Worm (Caenorhabditis elegans) whole organism, L2 larva: Measurements from ENCODE around the gene C28H8.8.
A peak's percentile ranks its signal among the peaks of the same experiment; 100 is the strongest.

Experiments
- C34F6.9 ChIP-seq: fragments of 150-350 bp; optimal IDR thresholded peaks from 2 replicates; lab custom pipeline; 2014; ENCODE audit warnings: missing biosample characterization, missing genetic modification characterization
- F13H6.1 ChIP-seq: sonication (generic microtip); optimal IDR thresholded peaks from 2 replicates; lab custom pipeline; 2016; ENCODE audit warnings: missing genetic modification characterization, missing compliant biosample characterization
- R02D3.7 ChIP-seq: fragments of 150-350 bp; optimal IDR thresholded peaks from 2 replicates; lab custom pipeline; 2014; ENCODE audit warnings: missing biosample characterization, missing genetic modification characterization
- Y55F3AM.14 ChIP-seq: fragments of 200-800 bp; sonication (Bioruptor generic); optimal IDR thresholded peaks from 2 replicates; lab custom pipeline; 2018; ENCODE audit warnings: mild to moderate bottlenecking, missing genetic modification characterization, missing compliant biosample characterization
- ZK546.5 ChIP-seq: sonication (generic microtip); optimal IDR thresholded peaks from 2 replicates; lab custom pipeline; 2017; ENCODE audit warnings: missing biosample characterization, missing genetic modification characterization
- alr-1 ChIP-seq: fragments of 150-350 bp; optimal IDR thresholded peaks from 2 replicates; lab custom pipeline; 2014; ENCODE audit warnings: missing biosample characterization, missing genetic modification characterization
- aly-2 ChIP-seq: fragments of 150-350 bp; optimal IDR thresholded peaks from 2 replicates; lab custom pipeline; 2014; ENCODE audit warnings: missing biosample characterization, missing genetic modification characterization
- ama-1 ChIP-seq: fragments of 150-350 bp; optimal IDR thresholded peaks from 2 replicates; lab custom pipeline; 2018; ENCODE audit warnings: inconsistent platforms
- blmp-1 ChIP-seq: sonication (generic microtip); optimal IDR thresholded peaks from 2 replicates; lab custom pipeline; 2017; ENCODE audit warnings: missing genetic modification characterization, mild to moderate bottlenecking, missing compliant biosample characterization, antibody characterized with exemption, moderate library complexity; ENCODE audit not compliant: insufficient read depth
- ceh-16 ChIP-seq: fragments of 150-350 bp; optimal IDR thresholded peaks from 2 replicates; lab custom pipeline; 2014; ENCODE audit warnings: missing biosample characterization, missing genetic modification characterization
- ceh-82 ChIP-seq: fragments of 150-350 bp; optimal IDR thresholded peaks from 2 replicates; lab custom pipeline; 2014; ENCODE audit warnings: missing biosample characterization, missing genetic modification characterization
- crh-2 ChIP-seq: sonication (generic microtip); optimal IDR thresholded peaks from 2 replicates; lab custom pipeline; 2017; ENCODE audit warnings: missing biosample characterization, missing genetic modification characterization
- dmd-4 ChIP-seq: sonication (generic microtip); optimal IDR thresholded peaks from 2 replicates; lab custom pipeline; 2017; ENCODE audit warnings: missing biosample characterization, missing genetic modification characterization
- egl-27 ChIP-seq: sonication (generic microtip); optimal IDR thresholded peaks from 3 replicates; lab custom pipeline; 2017; ENCODE audit warnings: missing biosample characterization, missing genetic modification reagents, missing genetic modification characterization
- elt-1 ChIP-seq: fragments of 150-350 bp; optimal IDR thresholded peaks from 2 replicates; lab custom pipeline; 2014; ENCODE audit warnings: missing biosample characterization, missing genetic modification characterization
- elt-3 ChIP-seq: sonication (generic microtip); optimal IDR thresholded peaks from 2 replicates; lab custom pipeline; 2017; ENCODE audit warnings: missing biosample characterization, missing genetic modification characterization
- fos-1 ChIP-seq: fragments of 150-350 bp; optimal IDR thresholded peaks from 2 replicates; lab custom pipeline; 2014; ENCODE audit warnings: missing biosample characterization, missing genetic modification characterization
- gmeb-1 ChIP-seq: fragments of 150-350 bp; optimal IDR thresholded peaks from 2 replicates; lab custom pipeline; 2014; ENCODE audit warnings: missing biosample characterization, missing genetic modification characterization
- lin-11 ChIP-seq: fragments of 150-350 bp; sonication (generic microtip); optimal IDR thresholded peaks from 2 replicates; lab custom pipeline; 2014; ENCODE audit warnings: missing biosample characterization, missing genetic modification characterization, inconsistent platforms, mixed read lengths
- lin-13 ChIP-seq: fragments of 150-350 bp; optimal IDR thresholded peaks from 2 replicates; lab custom pipeline; 2014; ENCODE audit warnings: missing biosample characterization, missing genetic modification reagents, missing genetic modification characterization
- lin-39 ChIP-seq: fragments of 150-350 bp; optimal IDR thresholded peaks from 2 replicates; lab custom pipeline; 2014; ENCODE audit warnings: missing biosample characterization, missing genetic modification reagents, missing genetic modification characterization
- lsy-2 ChIP-seq, 2 experiments: fragments of 150-350 bp in 1 of 2; sonication (generic microtip) in 1 of 2; optimal IDR thresholded peaks; 2 replicates each; lab custom pipeline; 2014 to 2017; ENCODE audit warnings: missing biosample characterization in 2 of 2, missing genetic modification characterization in 2 of 2
- mab-5 ChIP-seq: fragments of 150-350 bp; optimal IDR thresholded peaks from 2 replicates; lab custom pipeline; 2014; ENCODE audit warnings: missing biosample characterization, missing genetic modification characterization
- mbf-1 ChIP-seq: sonication (generic microtip); optimal IDR thresholded peaks from 2 replicates; lab custom pipeline; 2017; ENCODE audit warnings: missing biosample characterization, missing genetic modification characterization
- nhr-10 ChIP-seq: sonication (generic microtip); optimal IDR thresholded peaks from 2 replicates; lab custom pipeline; 2017; ENCODE audit warnings: missing biosample characterization, missing genetic modification characterization
- nhr-11 ChIP-seq: fragments of 150-350 bp; optimal IDR thresholded peaks from 2 replicates; lab custom pipeline; 2014; ENCODE audit warnings: missing biosample characterization, missing genetic modification characterization
- nhr-21 ChIP-seq: fragments of 150-350 bp; optimal IDR thresholded peaks from 2 replicates; lab custom pipeline; 2014; ENCODE audit warnings: missing biosample characterization, missing genetic modification characterization
- nhr-23 ChIP-seq: fragments of 150-350 bp; optimal IDR thresholded peaks from 2 replicates; lab custom pipeline; 2014; ENCODE audit warnings: missing biosample characterization, missing genetic modification reagents, missing genetic modification characterization
- nhr-237 ChIP-seq: fragments of 150-350 bp; optimal IDR thresholded peaks from 2 replicates; lab custom pipeline; 2014; ENCODE audit warnings: missing biosample characterization, missing genetic modification characterization
- nhr-25 ChIP-seq: fragments of 150-350 bp; sonication (generic microtip); optimal IDR thresholded peaks from 3 replicates; lab custom pipeline; 2014; ENCODE audit warnings: missing biosample characterization, missing genetic modification characterization
- nhr-6 ChIP-seq: fragments of 150-350 bp; optimal IDR thresholded peaks from 2 replicates; lab custom pipeline; 2014; ENCODE audit warnings: missing biosample characterization, missing genetic modification characterization
- nhr-77 ChIP-seq: fragments of 150-350 bp; optimal IDR thresholded peaks from 2 replicates; lab custom pipeline; 2014; ENCODE audit warnings: missing biosample characterization, missing genetic modification characterization
- peb-1 ChIP-seq: fragments of 150-350 bp; optimal IDR thresholded peaks from 2 replicates; lab custom pipeline; 2014; ENCODE audit warnings: missing biosample characterization, missing genetic modification characterization
- skn-1 ChIP-seq: sonication (generic microtip); optimal IDR thresholded peaks from 2 replicates; lab custom pipeline; 2017; ENCODE audit warnings: missing biosample characterization, missing genetic modification characterization
- sma-3 ChIP-seq: sonication (generic microtip); optimal IDR thresholded peaks from 2 replicates; lab custom pipeline; 2016; ENCODE audit warnings: missing genetic modification reagents, missing genetic modification characterization, missing compliant biosample characterization
- sma-9 ChIP-seq, 2 experiments: fragments of 150-350 bp in 1 of 2; sonication (generic microtip) in 1 of 2; optimal IDR thresholded peaks; 2 replicates each; lab custom pipeline; 2014 to 2016; ENCODE audit warnings: missing genetic modification characterization in 2 of 2, mild to moderate bottlenecking in 1 of 2, missing biosample characterization in 1 of 2, missing compliant biosample characterization in 1 of 2, missing genetic modification reagents in 1 of 2, moderate library complexity in 1 of 2
- unc-39 ChIP-seq: fragments of 150-350 bp; optimal IDR thresholded peaks from 2 replicates; lab custom pipeline; 2014; ENCODE audit warnings: missing biosample characterization, missing genetic modification characterization
- unc-55 ChIP-seq: fragments of 150-350 bp; sonication (generic microtip); optimal IDR thresholded peaks from 3 replicates; lab custom pipeline; 2014; ENCODE audit warnings: missing biosample characterization, missing genetic modification reagents, missing genetic modification characterization
- zag-1 ChIP-seq: fragments of 150-350 bp; optimal IDR thresholded peaks from 2 replicates; lab custom pipeline; 2014; ENCODE audit warnings: missing biosample characterization, missing genetic modification characterization
- ztf-1 ChIP-seq: fragments of 200-800 bp; sonication (Bioruptor generic); conservative IDR thresholded peaks from 2 replicates; pipeline ENCODE4 v1.3.6; 2022; ENCODE audit warnings: missing genetic modification characterization, missing compliant biosample characterization
- ztf-11 ChIP-seq: sonication (generic microtip); optimal IDR thresholded peaks from 2 replicates; lab custom pipeline; 2017; ENCODE audit warnings: missing biosample characterization, missing genetic modification characterization
- ztf-4 ChIP-seq: fragments of 150-350 bp; optimal IDR thresholded peaks from 2 replicates; lab custom pipeline; 2014; ENCODE audit warnings: missing biosample characterization, missing genetic modification characterization

The C28H8.8 gene

DNA sequence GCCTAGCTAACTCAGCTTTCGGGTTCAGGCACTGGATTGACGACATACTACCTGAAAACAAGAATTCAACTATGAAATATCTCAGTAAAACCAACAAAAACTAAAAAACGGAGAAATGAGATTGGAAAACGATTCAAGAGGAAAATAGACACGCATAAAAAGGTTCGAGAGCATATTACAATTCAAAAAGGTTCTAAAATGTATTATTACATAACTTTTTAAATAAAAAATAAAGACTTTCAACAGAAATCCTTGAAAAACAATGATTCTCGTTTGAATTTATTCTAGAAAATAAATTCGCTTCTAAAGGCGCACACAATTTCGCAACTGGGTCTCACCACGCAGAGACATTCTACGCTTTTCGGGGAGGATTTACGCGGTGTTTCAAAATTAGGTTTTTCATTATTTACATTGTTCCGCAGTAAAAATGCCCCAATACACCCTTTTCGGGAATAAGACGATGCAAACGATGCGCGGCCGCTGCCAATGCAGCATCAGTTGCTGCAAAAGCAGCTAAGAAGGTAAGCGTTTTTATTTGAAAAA, 32.9 kb downstream of the C28H8.8 start, which contains the start of the genes cct-6 and alh-9 (continued):
- TF ChIP-seq nhr-21 (tag; lab: Kevin White, UChicago) (peak; percentile 54), lin-11 (peak; percentile 79), unc-39 (tag; lab: Kevin White, UChicago) (no peak), fos-1 (peak; percentile 56), peb-1 (tag; lab: Kevin White, UChicago) (no peak), nhr-6 (tag; lab: Kevin White, UChicago) (peak; percentile 5), nhr-23 (tag; lab: Kevin White, UChicago) (no peak), aly-2 (tag; lab: Kevin White, UChicago) (no peak), lin-13 (peak; percentile 88), F13H6.1 (tag; lab: Kevin White, UChicago) (peak; percentile 69), mab-5 (tag; lab: Kevin White, UChicago) (peak; percentile 46), ama-1 (lab: Kevin White, UChicago) (peak; percentile 44), nhr-10 (tag; lab: Kevin White, UChicago) (no peak), mbf-1 (tag; lab: Kevin White, UChicago) (no peak), gmeb-1 (tag; lab: Kevin White, UChicago) (peak; percentile 93), skn-1 (tag; lab: Kevin White, UChicago) (no peak), dmd-4 (tag; lab: Kevin White, UChicago) (no peak), nhr-11 (tag; lab: Kevin White, UChicago) (no peak), sma-3 (GFP tag; lab: Kevin White, UChicago) (peak; percentile 80), ztf-1 (GFP tag; lab: Robert Waterston, UW) (no peak), ZK546.5 (tag; lab: Kevin White, UChicago) (peak; percentile 1), nhr-77 (tag; lab: Kevin White, UChicago) (no peak)

DNA sequence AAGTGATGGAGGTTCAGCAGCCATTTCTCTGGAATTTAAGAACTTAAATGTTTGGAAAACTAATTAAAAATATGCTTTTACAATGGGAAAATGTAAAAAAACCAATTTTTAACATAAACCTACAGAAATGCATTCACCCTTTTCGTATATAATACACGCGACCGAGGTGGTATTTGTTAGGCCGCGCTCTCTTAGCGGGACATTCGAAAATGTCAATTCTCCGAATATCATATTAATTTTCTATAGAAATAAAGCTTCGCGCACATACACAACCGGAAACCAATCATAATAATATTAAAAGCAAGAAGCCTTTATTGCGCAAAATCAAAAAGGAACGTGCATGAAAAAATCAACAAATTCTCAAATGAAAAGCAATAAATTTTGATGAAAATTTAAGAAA, 35.3 kb downstream of the C28H8.8 start, which contains the start of gene ddx-23:
Gene ddx-23 (minus strand): TSS at position 30 of the 400 bp plus-strand sequence.
- peak; percentile 4 for TF ChIP-seq unc-55 (GFP tag; lab: Kevin White, UChicago)
- no peak for TF ChIP-seq R02D3.7 (tag; lab: Kevin White, UChicago)
- TF ChIP-seq gmeb-1 (tag; lab: Kevin White, UChicago), result peak; percentile 63
- peak; percentile 14 for TF ChIP-seq C34F6.9
- TF ChIP-seq egl-27 (tag; lab: Kevin White, UChicago), result no peak
- TF ChIP-seq aly-2 (tag; lab: Kevin White, UChicago), result no peak
- peak; percentile 8 for TF ChIP-seq lin-13
- TF ChIP-seq sma-3 (GFP tag; lab: Kevin White, UChicago), result peak; percentile 49
- peak; percentile 81 for TF ChIP-seq ztf-4
- peak; percentile 53 for TF ChIP-seq ama-1 (lab: Kevin White, UChicago)
- TF ChIP-seq lin-11, result no peak
- TF ChIP-seq lsy-2 (tag; optimal IDR thresholded peaks at IDR 0.05; lab: Kevin White, UChicago), result peak in 1 of 2 experiments; percentile 57
- TF ChIP-seq lin-39 (tag; lab: Kevin White, UChicago), result no peak

DNA sequence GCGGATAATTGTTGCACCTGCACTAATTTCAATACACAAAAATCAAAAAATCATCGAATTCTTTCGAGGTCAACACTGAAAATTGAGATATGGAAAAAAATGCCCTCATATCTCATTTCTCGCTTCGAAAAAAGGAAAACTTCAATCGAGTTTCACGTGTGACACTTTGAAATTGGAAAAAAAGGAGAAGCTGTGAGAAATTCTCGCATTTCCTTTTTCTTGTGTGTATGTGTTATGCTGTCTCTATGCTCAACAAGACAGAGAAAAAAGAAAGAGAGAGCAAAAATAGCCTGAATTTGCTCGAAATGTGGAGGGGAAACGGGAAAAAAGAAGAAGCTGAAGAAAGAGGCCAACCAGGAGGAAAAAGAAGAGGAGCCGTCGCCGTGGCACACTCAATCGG, 42.2 kb downstream of the C28H8.8 start:
- TF ChIP-seq crh-2 (peak; percentile 7), unc-55 (GFP tag; lab: Kevin White, UChicago) (peak; percentile 30), C34F6.9 (peak; percentile 49), nhr-11 (tag; lab: Kevin White, UChicago) (no peak), ztf-11 (tag; lab: Kevin White, UChicago) (no peak), alr-1 (tag; lab: Kevin White, UChicago) (no peak), sma-9 (GFP tag; optimal IDR thresholded peaks at IDR 0.05; lab: Kevin White, UChicago) (peak; percentile 3), sma-9 (tag; optimal IDR thresholded peaks at IDR 0.05; lab: Kevin White, UChicago) (no peak), ceh-16 (tag; lab: Kevin White, UChicago) (no peak)

DNA sequence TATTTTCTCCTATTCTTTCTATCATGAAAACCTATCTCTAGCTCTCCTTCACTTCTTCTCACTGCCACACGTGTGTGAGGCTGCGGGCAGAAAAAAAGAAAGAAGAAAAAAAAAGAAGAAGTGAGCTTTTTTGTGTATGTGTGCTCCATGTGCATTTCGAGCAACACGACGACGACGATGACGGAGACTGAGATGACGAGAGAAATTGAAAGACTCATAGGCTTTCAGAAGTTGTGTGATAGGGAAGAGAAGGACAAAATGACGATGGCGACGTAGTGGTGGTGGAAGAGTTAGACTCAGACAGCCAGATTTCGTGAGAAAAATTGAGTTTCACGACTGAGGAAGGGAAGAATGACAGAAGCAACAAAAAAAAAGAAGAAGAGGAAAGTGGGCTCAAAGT, 43.1 kb downstream of the C28H8.8 start:
- no peak for TF ChIP-seq alr-1 (tag; lab: Kevin White, UChicago)
- TF ChIP-seq nhr-237, result no peak
- TF ChIP-seq sma-3 (GFP tag; lab: Kevin White, UChicago), result no peak
- TF ChIP-seq mab-5 (tag; lab: Kevin White, UChicago), result no peak
- TF ChIP-seq ZK546.5 (tag; lab: Kevin White, UChicago), result no peak
- no peak for TF ChIP-seq nhr-10 (tag; lab: Kevin White, UChicago)
- no peak for TF ChIP-seq ztf-1 (GFP tag; lab: Robert Waterston, UW)
- peak; percentile 82 for TF ChIP-seq crh-2
- no peak for TF ChIP-seq unc-39 (tag; lab: Kevin White, UChicago)
- TF ChIP-seq ceh-16 (tag; lab: Kevin White, UChicago), result no peak
- no peak for TF ChIP-seq elt-1 (tag; lab: Kevin White, UChicago)
- no peak for TF ChIP-seq skn-1 (tag; lab: Kevin White, UChicago)
- peak; percentile 41 for TF ChIP-seq nhr-6 (tag; lab: Kevin White, UChicago)
- TF ChIP-seq mbf-1 (tag; lab: Kevin White, UChicago), result no peak
- TF ChIP-seq Y55F3AM.14 (GFP tag; lab: Kevin White, UChicago), result peak; percentile 71
- peak; percentile 94 for TF ChIP-seq unc-55 (GFP tag; lab: Kevin White, UChicago)
- peak; percentile 94 for TF ChIP-seq zag-1
- peak; percentile 61 for TF ChIP-seq ztf-4
- TF ChIP-seq ceh-82, result no peak
- peak; percentile 58 for TF ChIP-seq lin-13
- no peak for TF ChIP-seq nhr-21 (tag; lab: Kevin White, UChicago)
- peak; percentile 72 for TF ChIP-seq sma-9 (GFP tag; optimal IDR thresholded peaks at IDR 0.05; lab: Kevin White, UChicago)
- no peak for TF ChIP-seq sma-9 (tag; optimal IDR thresholded peaks at IDR 0.05; lab: Kevin White, UChicago)
- no peak for TF ChIP-seq dmd-4 (tag; lab: Kevin White, UChicago)
- no peak for TF ChIP-seq fos-1
- no peak for TF ChIP-seq blmp-1 (tag; lab: Kevin White, UChicago)
- peak; percentile 34 for TF ChIP-seq lin-11
- no peak for TF ChIP-seq nhr-23 (tag; lab: Kevin White, UChicago)
- TF ChIP-seq nhr-25 (tag; lab: Kevin White, UChicago), result no peak
- no peak for TF ChIP-seq aly-2 (tag; lab: Kevin White, UChicago)
- TF ChIP-seq C34F6.9, result peak; percentile 83
- no peak for TF ChIP-seq elt-3 (tag; lab: Kevin White, UChicago)
